Worm (Caenorhabditis elegans) whole organism, L4 larva: ENCODE measurements around the gene D1005.4.

Experiments used
- F37D6.2 ChIP-seq: sonication (generic microtip); optimal IDR thresholded peaks from 2 replicates; lab custom pipeline; 2016; ENCODE audit warnings: mild to moderate bottlenecking, missing genetic modification characterization, missing compliant biosample characterization
- R02D3.7 ChIP-seq: fragments of 150-350 bp; sonication (generic microtip); optimal IDR thresholded peaks from 3 replicates; lab custom pipeline; 2014; ENCODE audit warnings: missing biosample characterization, missing genetic modification characterization
- T20F7.1 ChIP-seq: fragments of 200-800 bp; sonication (Bioruptor generic); optimal IDR thresholded peaks from 2 replicates; lab custom pipeline; 2018; ENCODE audit warnings: mild to moderate bottlenecking, missing genetic modification characterization, missing compliant biosample characterization
- ceh-32 ChIP-seq: sonication (generic microtip); optimal IDR thresholded peaks from 2 replicates; lab custom pipeline; 2016; ENCODE audit warnings: mild to moderate bottlenecking, missing genetic modification characterization, missing compliant biosample characterization; ENCODE audit not compliant: poor library complexity
- ceh-44 ChIP-seq: fragments of 200-800 bp; sonication (Bioruptor generic); IDR thresholded peaks from 2 replicates; pipeline ENCODE4 v1.3.6; 2022; ENCODE audit warnings: missing genetic modification reagents, missing genetic modification characterization, missing compliant biosample characterization
- ceh-62 ChIP-seq: sonication (generic microtip); optimal IDR thresholded peaks from 2 replicates; lab custom pipeline; 2017; ENCODE audit warnings: missing biosample characterization, missing genetic modification characterization
- ces-1 ChIP-seq: fragments of 150-350 bp; sonication (generic microtip); optimal IDR thresholded peaks from 4 replicates; lab custom pipeline; 2014; ENCODE audit warnings: missing biosample characterization, missing genetic modification reagents, missing genetic modification characterization
- daf-19 ChIP-seq: fragments of 200-800 bp; sonication (Bioruptor generic); conservative IDR thresholded peaks from 2 replicates; pipeline ENCODE4 v1.3.6; 2022; ENCODE audit warnings: missing genetic modification characterization, missing compliant biosample characterization
- daf-8 ChIP-seq: fragments of 200-800 bp; sonication (Bioruptor generic); IDR thresholded peaks from 2 replicates; pipeline ENCODE4 v1.3.6; 2022; ENCODE audit warnings: missing genetic modification characterization, missing compliant biosample characterization
- dpl-1 ChIP-seq: fragments of 150-350 bp; optimal IDR thresholded peaks from 2 replicates; lab custom pipeline; 2014; ENCODE audit warnings: missing biosample characterization, missing genetic modification reagents, missing genetic modification characterization
- dve-1 ChIP-seq: sonication (generic microtip); optimal IDR thresholded peaks from 2 replicates; lab custom pipeline; 2017; ENCODE audit warnings: antibody characterized with exemption, mild to moderate bottlenecking, missing genetic modification characterization, missing compliant biosample characterization; ENCODE audit not compliant: insufficient read depth
- egl-27 ChIP-seq: sonication (generic microtip); optimal IDR thresholded peaks from 3 replicates; lab custom pipeline; 2017; ENCODE audit warnings: missing biosample characterization, missing genetic modification reagents, missing genetic modification characterization
- egl-43 ChIP-seq: fragments of 200-800 bp; sonication (Bioruptor generic); IDR thresholded peaks from 2 replicates; pipeline ENCODE4 v1.3.6; 2022; ENCODE audit warnings: missing genetic modification reagents, missing genetic modification characterization, missing compliant biosample characterization
- hlh-11 ChIP-seq: fragments of 200-800 bp; sonication (Bioruptor generic); optimal IDR thresholded peaks from 2 replicates; lab custom pipeline; 2018; ENCODE audit warnings: mild to moderate bottlenecking, missing genetic modification characterization, missing compliant biosample characterization
- hmg-1.1 ChIP-seq: fragments of 200-800 bp; sonication (Bioruptor generic); IDR thresholded peaks from 2 replicates; pipeline ENCODE4 v1.3.6; 2022; ENCODE audit warnings: missing genetic modification reagents, missing genetic modification characterization, missing compliant biosample characterization
- lin-1 ChIP-seq: fragments of 200-800 bp; sonication (Bioruptor generic); IDR thresholded peaks from 2 replicates; pipeline ENCODE4 v1.3.6; 2022; ENCODE audit warnings: missing genetic modification reagents, missing genetic modification characterization, missing compliant biosample characterization
- lin-29 ChIP-seq: fragments of 200-800 bp; sonication (Bioruptor generic); IDR thresholded peaks from 2 replicates; pipeline ENCODE4 v1.3.6; 2022; ENCODE audit warnings: missing genetic modification reagents, missing genetic modification characterization, missing compliant biosample characterization
- lin-38 ChIP-seq: fragments of 200-800 bp; sonication (Bioruptor generic); IDR thresholded peaks from 2 replicates; pipeline ENCODE4 v1.3.6; 2022; ENCODE audit warnings: missing genetic modification reagents, missing genetic modification characterization, missing compliant biosample characterization
- lin-39 ChIP-seq: fragments of 150-350 bp; optimal IDR thresholded peaks from 2 replicates; lab custom pipeline; 2014; ENCODE audit warnings: missing biosample characterization, missing genetic modification reagents, missing genetic modification characterization
- lsy-2 ChIP-seq, 2 experiments: fragments of 150-350 bp in 1 of 2; sonication (generic microtip) in 1 of 2; optimal IDR thresholded peaks; 2 replicates each; lab custom pipeline; 2014 to 2017; ENCODE audit warnings: missing biosample characterization in 2 of 2, missing genetic modification characterization in 2 of 2
- madf-5 ChIP-seq, 2 experiments: fragments of 200-800 bp; sonication (Bioruptor generic); IDR thresholded peaks; 2 replicates each; pipeline ENCODE4 v1.3.6; 2022; ENCODE audit warnings: missing compliant biosample characterization in 2 of 2, missing genetic modification characterization in 2 of 2
- mes-2 ChIP-seq: sonication (generic microtip); optimal IDR thresholded peaks from 2 replicates; lab custom pipeline; 2016; ENCODE audit warnings: missing genotype, mild to moderate bottlenecking, missing genetic modification characterization, missing compliant biosample characterization; ENCODE audit not compliant: poor library complexity, severe bottlenecking
- mxl-2 ChIP-seq: fragments of 200-800 bp; sonication (Bioruptor generic); conservative IDR thresholded peaks from 2 replicates; pipeline ENCODE4 v1.3.6; 2022; ENCODE audit warnings: missing genetic modification reagents, missing genetic modification characterization, missing compliant biosample characterization
- mxl-3 ChIP-seq: fragments of 200-800 bp; sonication (Bioruptor generic); optimal IDR thresholded peaks from 2 replicates; lab custom pipeline; 2018; ENCODE audit warnings: mild to moderate bottlenecking, missing genetic modification characterization, missing compliant biosample characterization
- nhr-10 ChIP-seq: fragments of 150-350 bp; optimal IDR thresholded peaks from 2 replicates; lab custom pipeline; 2014; ENCODE audit warnings: missing biosample characterization, missing genetic modification characterization
- nhr-102 ChIP-seq: sonication (generic microtip); optimal IDR thresholded peaks from 2 replicates; lab custom pipeline; 2016; ENCODE audit warnings: mild to moderate bottlenecking, missing genetic modification characterization, moderate library complexity, missing compliant biosample characterization
- nhr-237 ChIP-seq: sonication (generic microtip); optimal IDR thresholded peaks from 2 replicates; lab custom pipeline; 2017; ENCODE audit warnings: missing biosample characterization, missing genetic modification characterization
- nhr-76 ChIP-seq: fragments of 150-350 bp; optimal IDR thresholded peaks from 2 replicates; lab custom pipeline; 2014; ENCODE audit warnings: missing biosample characterization, missing genetic modification characterization
- php-3 ChIP-seq: fragments of 200-800 bp; sonication (Bioruptor generic); IDR thresholded peaks from 2 replicates; pipeline ENCODE4 v1.3.6; 2022; ENCODE audit warnings: missing genetic modification reagents, missing genetic modification characterization, missing compliant biosample characterization
- pqm-1 ChIP-seq: sonication (generic microtip); optimal IDR thresholded peaks from 2 replicates; lab custom pipeline; 2017; ENCODE audit warnings: missing biosample characterization, missing genetic modification characterization
- rbr-2 ChIP-seq: sonication (generic microtip); optimal IDR thresholded peaks from 2 replicates; lab custom pipeline; 2016; ENCODE audit warnings: missing genotype, missing genetic modification characterization, missing compliant biosample characterization
- saeg-2 ChIP-seq: fragments of 200-800 bp; sonication (Bioruptor generic); IDR thresholded peaks from 2 replicates; pipeline ENCODE4 v1.3.6; 2022; ENCODE audit warnings: missing genetic modification reagents, missing genetic modification characterization, missing compliant biosample characterization
- set-16 ChIP-seq: fragments of 200-800 bp; sonication (Bioruptor generic); IDR thresholded peaks from 2 replicates; pipeline ENCODE4 v1.3.6; 2022; ENCODE audit warnings: missing genetic modification reagents, missing genetic modification characterization, missing compliant biosample characterization
- skn-1 ChIP-seq: fragments of 150-350 bp; optimal IDR thresholded peaks from 2 replicates; lab custom pipeline; 2014; ENCODE audit warnings: missing biosample characterization, missing genetic modification characterization
- snpc-1.2 ChIP-seq: fragments of 200-800 bp; sonication (Bioruptor generic); IDR thresholded peaks from 2 replicates; pipeline ENCODE4 v1.3.6; 2022; ENCODE audit warnings: missing genetic modification reagents, missing genetic modification characterization, missing compliant biosample characterization
- snpc-4 ChIP-seq: fragments of 150-350 bp; optimal IDR thresholded peaks from 2 replicates; lab custom pipeline; 2014; ENCODE audit warnings: missing biosample characterization, missing genetic modification characterization
- tag-97 ChIP-seq: fragments of 200-800 bp; sonication (Bioruptor generic); IDR thresholded peaks from 2 replicates; pipeline ENCODE4 v1.3.6; 2022; ENCODE audit warnings: missing genetic modification characterization, missing compliant biosample characterization
- unc-62 ChIP-seq, 3 experiments: fragments of 150-350 bp in 1 of 3; sonication (generic microtip); optimal IDR thresholded peaks in 2 of 3; peaks in 1 of 3; 1 replicate in 1 of 3; 2 replicates in 2 of 3; lab custom pipeline; 2014 to 2017; ENCODE audit warnings: missing biosample characterization in 3 of 3, missing genetic modification characterization in 3 of 3, missing genetic modification reagents in 3 of 3, missing genotype in 1 of 3
- vab-7 ChIP-seq: fragments of 200-800 bp; sonication (Bioruptor generic); IDR thresholded peaks from 2 replicates; pipeline ENCODE4 v1.3.6; 2022; ENCODE audit warnings: missing genetic modification reagents, missing genetic modification characterization, missing compliant biosample characterization
- zip-11 ChIP-seq: fragments of 200-800 bp; sonication (Bioruptor generic); IDR thresholded peaks from 2 replicates; pipeline ENCODE4 v1.3.6; 2022; ENCODE audit warnings: missing genetic modification characterization, missing compliant biosample characterization
- zip-2 ChIP-seq: fragments of 150-350 bp; optimal IDR thresholded peaks from 2 replicates; lab custom pipeline; 2014; ENCODE audit warnings: missing biosample characterization, missing genetic modification characterization
- ztf-7 ChIP-seq: fragments of 150-350 bp; optimal IDR thresholded peaks from 2 replicates; lab custom pipeline; 2014; ENCODE audit warnings: missing biosample characterization, missing genetic modification characterization

The D1005.4 gene

DNA sequence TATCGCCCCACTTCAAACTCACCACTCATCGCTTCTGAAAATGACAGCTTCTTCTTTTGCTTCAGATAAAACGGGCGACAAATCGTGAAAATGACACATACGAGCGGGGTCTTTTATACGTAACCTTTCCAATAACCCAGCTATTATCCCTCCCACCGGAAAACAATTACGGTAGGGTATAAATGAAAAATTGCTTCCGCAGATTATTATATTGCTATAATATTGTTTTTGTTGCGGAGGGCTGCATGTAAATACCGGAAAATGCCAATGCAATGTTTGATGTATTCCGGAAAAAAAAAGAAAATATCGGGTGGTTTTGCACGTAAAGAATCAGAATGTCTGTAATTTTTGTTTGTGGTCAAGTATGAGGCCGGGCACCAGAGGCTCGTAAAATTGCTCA lies 16.1 kb upstream of the D1005.4 start, which contains the start of gene F09E10.7:
F09E10.7 (minus strand) TSS at position 101 of the 400 bp plus-strand sequence.
- no peak for TF ChIP-seq nhr-10 (tag; lab: Kevin White, UChicago)

DNA sequence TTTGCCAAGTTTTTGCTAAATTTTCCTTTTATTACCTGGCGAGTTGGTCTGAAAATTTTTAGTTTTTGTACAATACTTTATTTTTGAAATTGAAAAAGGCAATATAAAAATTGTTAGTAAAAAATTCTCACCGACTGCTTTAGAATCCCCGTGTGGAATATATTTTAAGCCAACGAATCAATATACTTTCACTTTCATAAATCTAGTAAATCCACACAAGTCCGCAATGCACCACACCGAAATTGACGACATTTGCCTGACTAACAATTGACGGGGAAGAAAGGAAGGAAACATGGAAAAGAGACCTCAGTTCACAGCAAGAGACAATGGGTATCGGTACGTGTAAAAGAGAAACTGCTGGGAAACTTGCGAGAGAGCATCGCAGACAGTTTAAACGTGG lies 13.9 kb upstream of the D1005.4 start:
- TF ChIP-seq zip-2 (tag; lab: Kevin White, UChicago), result no peak
- no peak for TF ChIP-seq vab-7 (GFP tag; lab: Robert Waterston, UW)
- no peak for TF ChIP-seq lin-39 (tag; lab: Kevin White, UChicago)
- no peak for TF ChIP-seq lin-29 (GFP tag; lab: Robert Waterston, UW)
- TF ChIP-seq daf-19 (GFP tag; lab: Robert Waterston, UW), result no peak
- TF ChIP-seq skn-1, result no peak
- TF ChIP-seq nhr-10 (tag; lab: Kevin White, UChicago), result no peak
- TF ChIP-seq php-3, result no peak
- no peak for TF ChIP-seq egl-43 (GFP tag; lab: Robert Waterston, UW)
- no peak for TF ChIP-seq F37D6.2 (tag; lab: Kevin White, UChicago)
- no peak for TF ChIP-seq nhr-76 (tag; lab: Kevin White, UChicago)
- no peak for TF ChIP-seq R02D3.7 (tag; lab: Kevin White, UChicago)
- TF ChIP-seq lsy-2 (tag; optimal IDR thresholded peaks at IDR 0.05; lab: Kevin White, UChicago), result no peak
- TF ChIP-seq lin-1, result no peak
- no peak for TF ChIP-seq mxl-2 (GFP tag; lab: Robert Waterston, UW)
- TF ChIP-seq dpl-1, result no peak

DNA sequence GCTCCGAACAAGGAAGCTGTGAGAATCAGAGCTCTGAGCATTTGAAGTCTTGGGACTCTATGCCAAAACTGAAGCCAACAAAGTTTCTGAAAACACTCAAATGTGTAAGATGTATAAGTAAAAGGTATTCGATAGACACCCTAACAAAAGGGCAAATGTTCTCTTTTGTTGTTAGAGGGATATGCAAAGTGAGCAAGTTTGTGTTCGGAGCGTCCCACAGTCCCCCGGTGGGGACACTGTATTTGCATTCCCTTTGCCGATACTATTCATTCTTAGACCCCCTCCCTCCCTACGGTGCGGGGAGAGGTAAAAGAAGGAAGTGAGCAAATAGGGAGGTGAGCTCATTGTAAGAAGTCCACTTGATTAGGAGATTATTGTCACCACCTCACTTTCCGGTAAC lies 12.0 kb upstream of the D1005.4 start, which contains the start of gene F09E10.6:
F09E10.6 (minus strand) TSS at position 101 of the 400 bp plus-strand sequence.
- no peak for TF ChIP-seq pqm-1 (tag; lab: Kevin White, UChicago)
- no peak for TF ChIP-seq set-16
- TF ChIP-seq madf-5 (GFP tag; IDR thresholded peaks at IDR 0.05; lab: Robert Waterston, UW), result no peak
- TF ChIP-seq ceh-44, result no peak

DNA sequence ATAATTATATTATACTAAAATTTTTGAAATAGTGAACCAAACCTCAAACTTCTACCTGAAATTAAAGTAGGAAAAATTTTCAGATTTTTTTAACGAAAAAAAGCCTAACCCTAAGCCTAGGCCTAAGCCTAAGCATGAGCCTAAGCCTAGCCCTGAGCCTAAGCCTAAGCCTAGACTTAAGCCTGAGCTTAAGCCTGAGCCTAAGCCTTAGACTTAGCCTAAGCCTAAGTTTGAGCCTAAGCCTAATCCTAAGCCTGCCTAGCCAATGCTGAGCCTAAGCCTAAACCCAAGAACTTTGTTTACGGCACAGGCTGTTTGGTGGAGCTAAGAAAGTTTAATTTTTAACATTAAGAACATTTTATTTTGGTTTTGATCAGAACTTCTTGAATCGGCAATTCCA lies 10.4 kb upstream of the D1005.4 start:
- TF ChIP-seq nhr-102 (tag; lab: Kevin White, UChicago) (no peak), nhr-237 (tag; lab: Kevin White, UChicago) (no peak), ces-1 (GFP tag; lab: Kevin White, UChicago) (no peak)

DNA sequence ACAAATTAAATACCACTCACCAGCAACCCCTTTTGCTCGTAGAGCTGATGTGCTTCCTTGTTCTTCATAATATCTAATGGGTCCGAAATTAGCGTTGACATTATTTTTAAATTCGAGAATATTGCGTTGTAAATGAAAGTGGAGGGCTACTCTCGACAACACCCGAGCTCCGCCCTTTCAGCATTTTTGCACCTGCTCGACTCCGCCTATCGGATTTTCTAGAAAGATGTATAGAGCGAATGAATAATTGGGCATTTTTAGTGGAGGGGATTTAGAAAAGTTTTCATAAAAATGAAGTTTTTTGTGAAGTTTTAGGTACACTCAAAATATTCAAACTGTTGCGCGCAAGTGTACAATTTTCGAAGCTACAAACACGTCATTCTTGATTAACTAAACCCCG lies 8.6 kb upstream of the D1005.4 start, which contains the start of gene F09E10.5:
F09E10.5 (minus strand) TSS at position 101 of the 400 bp plus-strand sequence.
- TF ChIP-seq egl-27 (tag; lab: Kevin White, UChicago) (no peak), hlh-11 (tag; lab: Kevin White, UChicago) (no peak), rbr-2 (tag; lab: Kevin White, UChicago) (no peak), mes-2 (tag; lab: Kevin White, UChicago) (no peak), egl-43 (GFP tag; lab: Robert Waterston, UW) (no peak)

DNA sequence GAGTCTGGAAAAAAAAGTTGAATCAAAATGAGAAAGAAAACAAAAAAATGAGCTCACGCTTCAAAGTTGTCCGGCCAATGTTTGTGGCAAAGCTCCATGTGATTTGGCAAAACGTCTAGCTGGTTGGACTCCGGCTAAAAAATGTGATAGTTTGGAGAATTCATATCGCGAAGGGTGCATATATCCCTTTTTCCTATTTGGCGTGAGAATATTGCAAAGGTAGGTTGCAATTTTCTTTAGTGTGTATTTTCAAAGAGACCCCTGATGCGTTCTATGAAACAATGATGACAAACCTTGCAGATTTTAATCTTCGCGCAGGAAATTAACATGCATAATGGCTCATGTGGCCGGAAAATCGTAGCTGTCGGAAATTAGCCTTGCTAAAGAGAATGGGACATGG lies 6.6 kb upstream of the D1005.4 start:
- TF ChIP-seq nhr-10 (tag; lab: Kevin White, UChicago) (no peak), hmg-1.1 (peak; percentile 36; the same call in 1 of the 2 replicates), daf-8 (no peak), snpc-4 (no peak), set-16 (no peak), lin-38 (GFP tag; lab: Robert Waterston, UW) (no peak), mxl-3 (GFP tag; lab: Kevin White, UChicago) (peak; percentile 21), dve-1 (no peak), ztf-7 (tag; lab: Kevin White, UChicago) (no peak), snpc-1.2 (GFP tag; lab: Robert Waterston, UW) (no peak), saeg-2 (GFP tag; lab: Robert Waterston, UW) (no peak), mxl-2 (GFP tag; lab: Robert Waterston, UW) (no peak), unc-62 (GFP tag; optimal IDR thresholded peaks at IDR 0.05 in 1 of 2; lab: Kevin White, UChicago) (no peak), unc-62 (tag; optimal IDR thresholded peaks at IDR 0.05; lab: Kevin White, UChicago) (no peak), ceh-62 (tag; lab: Kevin White, UChicago) (no peak), tag-97 (GFP tag; lab: Robert Waterston, UW) (no peak), madf-5 (GFP tag; IDR thresholded peaks at IDR 0.05; lab: Robert Waterston, UW) (no peak), T20F7.1 (GFP tag; lab: Kevin White, UChicago) (no peak), ceh-32 (no peak), zip-11 (GFP tag; lab: Robert Waterston, UW) (no peak)
